Worm (Caenorhabditis elegans) whole organism, midembryonic: ENCODE data around the gene T28D9.4.

Experiments used
- T22C8.4 ChIP-seq: fragments of 200-800 bp; sonication (Bioruptor generic); IDR thresholded peaks from 2 replicates; pipeline ENCODE4 v1.3.6; 2022; ENCODE audit warnings: missing genetic modification characterization, missing compliant biosample characterization
- flt-1 ChIP-seq: fragments of 200-800 bp; sonication (Bioruptor generic); IDR thresholded peaks from 2 replicates; pipeline ENCODE4 v1.3.6; 2022; ENCODE audit warnings: missing genetic modification characterization, missing compliant biosample characterization
- klf-2 ChIP-seq: fragments of 200-800 bp; sonication (Bioruptor generic); conservative IDR thresholded peaks from 2 replicates; pipeline ENCODE4 v1.3.6; 2022; ENCODE audit warnings: missing genetic modification reagents, missing genetic modification characterization, missing compliant biosample characterization
- med-1 ChIP-seq: sonication (generic microtip); optimal IDR thresholded peaks from 2 replicates; lab custom pipeline; 2017; ENCODE audit warnings: missing genetic modification characterization, mild to moderate bottlenecking, missing compliant biosample characterization, antibody characterized with exemption, missing genetic modification reagents; ENCODE audit not compliant: insufficient read depth
- ref-1 ChIP-seq: fragments of 200-800 bp; sonication (Bioruptor generic); conservative IDR thresholded peaks from 2 replicates; pipeline ENCODE4 v1.3.6; 2022; ENCODE audit warnings: missing genetic modification reagents, missing genetic modification characterization, missing compliant biosample characterization
- tab-1 ChIP-seq: fragments of 200-800 bp; sonication (Bioruptor generic); IDR thresholded peaks from 2 replicates; pipeline ENCODE4 v1.3.6; 2022; ENCODE audit warnings: missing genetic modification characterization, missing compliant biosample characterization

DNA sequence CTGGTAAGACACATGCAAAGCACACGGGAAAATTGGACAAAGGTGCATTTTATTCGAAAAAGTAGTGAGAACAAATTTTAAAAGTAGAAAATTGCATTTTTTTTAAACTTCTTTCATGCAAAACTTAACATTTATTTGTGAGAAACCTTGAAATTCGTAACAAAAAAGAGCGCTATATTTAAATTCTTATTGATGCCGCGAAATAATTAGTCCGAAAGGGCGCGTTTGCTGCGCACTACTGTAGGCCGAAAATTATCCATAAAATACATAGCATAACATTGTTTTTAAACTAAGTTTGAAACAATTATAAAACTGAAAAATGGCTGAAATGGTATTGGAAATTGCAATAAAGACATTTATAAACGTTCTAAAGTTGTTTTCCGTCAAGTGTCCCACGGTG lies 42.9 kb downstream of the T28D9.4 start:
- no peak for TF ChIP-seq klf-2 (GFP tag; lab: Robert Waterston, UW)
- TF ChIP-seq T22C8.4 = no peak
- no peak for TF ChIP-seq med-1 (GFP tag; lab: Kevin White, UChicago)
- TF ChIP-seq ref-1 (GFP tag; lab: Robert Waterston, UW) = no peak
- no peak for TF ChIP-seq flt-1 (GFP tag; lab: Robert Waterston, UW)
- no peak for TF ChIP-seq tab-1 (GFP tag; lab: Robert Waterston, UW)
